Fruit fly (Drosophila melanogaster) whole organism, wandering third instar larva: ENCODE measurements around the gene Sec61alpha.

Experiments
- Abd-B ChIP-seq: fragments of >200 bp; optimal IDR thresholded peaks from 2 replicates; lab custom pipeline; 2017; ENCODE audit warnings: missing biosample characterization, missing genetic modification characterization
- CG32264 ChIP-seq: fragments of 200-800 bp; sonication (Bioruptor generic); optimal IDR thresholded peaks from 2 replicates; lab custom pipeline; 2016; ENCODE audit warnings: missing biosample characterization, missing genetic modification characterization
- CG9705 ChIP-seq: fragments of 200-800 bp; sonication (Bioruptor generic); optimal IDR thresholded peaks from 2 replicates; lab custom pipeline; 2018; ENCODE audit warnings: missing biosample characterization, mild to moderate bottlenecking, missing genetic modification characterization
- Dif ChIP-seq: fragments of 200-275, 200-300 bp; sonication (Bioruptor generic); optimal IDR thresholded peaks from 2 replicates; lab custom pipeline; 2018; ENCODE audit warnings: missing biosample characterization, missing genetic modification characterization; ENCODE audit not compliant: partially characterized antibody
- GATAd ChIP-seq: sonication (Bioruptor generic); optimal IDR thresholded peaks from 2 replicates; lab custom pipeline; 2016; ENCODE audit warnings: missing biosample characterization, missing genetic modification characterization
- HLH106 ChIP-seq: fragments of 200-800 bp; optimal IDR thresholded peaks from 3 replicates; lab custom pipeline; 2019; ENCODE audit warnings: missing biosample characterization, mild to moderate bottlenecking, missing genetic modification characterization, moderate library complexity
- Hnf4 ChIP-seq: fragments of 200-800 bp; sonication (Bioruptor generic); optimal IDR thresholded peaks from 2 replicates; lab custom pipeline; 2016; ENCODE audit warnings: missing biosample characterization, mild to moderate bottlenecking, missing genetic modification characterization
- Hr78 ChIP-seq: fragments of >200 bp; optimal IDR thresholded peaks from 2 replicates; lab custom pipeline; 2017; ENCODE audit warnings: missing biosample characterization, missing genetic modification characterization
- Hr83 ChIP-seq: fragments of 200-300 bp; sonication (Bioruptor generic); optimal IDR thresholded peaks from 2 replicates; lab custom pipeline; 2016; ENCODE audit warnings: missing biosample characterization, mild to moderate bottlenecking, missing genetic modification characterization, moderate library complexity; ENCODE audit not compliant: poor library complexity, severe bottlenecking
- Jra ChIP-seq: sonication (Bioruptor generic); optimal IDR thresholded peaks from 2 replicates; lab custom pipeline; 2016; ENCODE audit warnings: missing biosample characterization, missing genetic modification characterization
- Mio ChIP-seq: sonication (Bioruptor generic); optimal IDR thresholded peaks from 2 replicates; lab custom pipeline; 2016; ENCODE audit warnings: missing biosample characterization, missing genetic modification characterization
- Myc ChIP-seq: fragments of >200 bp; optimal IDR thresholded peaks from 2 replicates; lab custom pipeline; 2017
- OdsH ChIP-seq: fragments of 200-800 bp; sonication (Bioruptor generic); optimal IDR thresholded peaks from 2 replicates; lab custom pipeline; 2016; ENCODE audit warnings: missing biosample characterization, mild to moderate bottlenecking, missing genetic modification characterization
- Rel ChIP-seq, 2 experiments: fragments of 200-800 bp; sonication (Bioruptor generic) in 1 of 2; optimal IDR thresholded peaks; 2 replicates in 1 of 2; 3 replicates in 1 of 2; lab custom pipeline; 2016 to 2019; ENCODE audit warnings: mild to moderate bottlenecking in 2 of 2, missing biosample characterization in 2 of 2, missing genetic modification characterization in 2 of 2, moderate library complexity in 1 of 2
- Sp1 ChIP-seq: fragments of 200-800 bp; sonication (Bioruptor generic); optimal IDR thresholded peaks from 3 replicates; lab custom pipeline; 2019; ENCODE audit warnings: missing biosample characterization, mild to moderate bottlenecking, missing genetic modification characterization, moderate library complexity
- Vsx2 ChIP-seq: fragments of 200-300, 225-300 bp; sonication (Bioruptor generic); optimal IDR thresholded peaks from 2 replicates; lab custom pipeline; 2018; ENCODE audit warnings: missing biosample characterization, missing genetic modification characterization; ENCODE audit not compliant: partially characterized antibody
- br ChIP-seq: fragments of 200-800 bp; sonication (Bioruptor generic); optimal IDR thresholded peaks from 2 replicates; lab custom pipeline; 2016; ENCODE audit warnings: missing biosample characterization, missing genetic modification characterization
- brk ChIP-seq: fragments of 200-800 bp; sonication (Bioruptor generic); optimal IDR thresholded peaks from 2 replicates; lab custom pipeline; 2016; ENCODE audit warnings: missing biosample characterization, mild to moderate bottlenecking, missing genetic modification characterization
- dl ChIP-seq, 2 experiments: fragments of 175-275, 200-275 bp in 1 of 2; fragments of 200-275 bp in 1 of 2; sonication (Bioruptor generic); optimal IDR thresholded peaks; lab custom pipeline; 2018; ENCODE audit warnings: mild to moderate bottlenecking in 2 of 2, missing biosample characterization in 2 of 2, missing genetic modification characterization in 2 of 2, moderate library complexity in 2 of 2; ENCODE audit not compliant: partially characterized antibody in 2 of 2, insufficient read depth in 1 of 2
- dmrt93B ChIP-seq: fragments of 200-800 bp; sonication (Bioruptor generic); optimal IDR thresholded peaks from 2 replicates; lab custom pipeline; 2018; ENCODE audit warnings: missing biosample characterization, mild to moderate bottlenecking, missing genetic modification characterization
- dsf ChIP-seq: sonication (Bioruptor generic); optimal IDR thresholded peaks from 2 replicates; lab custom pipeline; 2016; ENCODE audit warnings: missing biosample characterization, missing genetic modification characterization, borderline replicate concordance
- ey ChIP-seq: fragments of 200-800 bp; sonication (Bioruptor generic); optimal IDR thresholded peaks from 2 replicates; lab custom pipeline; 2016; ENCODE audit warnings: missing biosample characterization, missing genetic modification characterization
- foxo ChIP-seq, 2 experiments: fragments of 200-800 bp; sonication (Bioruptor generic); optimal IDR thresholded peaks; 2 replicates in 1 of 2; 3 replicates in 1 of 2; lab custom pipeline; 2016 to 2017; ENCODE audit warnings: missing biosample characterization in 2 of 2, missing genetic modification characterization in 2 of 2
- fru ChIP-seq: fragments of 200-800 bp; sonication (Bioruptor generic); optimal IDR thresholded peaks from 3 replicates; lab custom pipeline; 2016; ENCODE audit warnings: missing biosample characterization, mild to moderate bottlenecking, missing genetic modification characterization
- h ChIP-seq: fragments of 200-800 bp; sonication (Bioruptor generic); optimal IDR thresholded peaks from 3 replicates; lab custom pipeline; 2016; ENCODE audit warnings: missing biosample characterization, mild to moderate bottlenecking, missing genetic modification characterization
- jim ChIP-seq: fragments of 175-275, 200-325 bp; sonication (Bioruptor generic); optimal IDR thresholded peaks from 2 replicates; lab custom pipeline; 2016; ENCODE audit warnings: missing biosample characterization, mild to moderate bottlenecking, missing genetic modification characterization
- pan ChIP-seq: fragments of >200 bp; optimal IDR thresholded peaks from 2 replicates; lab custom pipeline; 2017
- psq ChIP-seq: fragments of 200-800 bp; sonication (Bioruptor generic); optimal IDR thresholded peaks from 3 replicates; lab custom pipeline; 2017; ENCODE audit warnings: missing biosample characterization, mild to moderate bottlenecking, missing genetic modification characterization, moderate library complexity
- sage ChIP-seq: fragments of 200-800 bp; sonication (Bioruptor generic); optimal IDR thresholded peaks from 2 replicates; lab custom pipeline; 2016; ENCODE audit warnings: missing biosample characterization, mild to moderate bottlenecking, missing genetic modification characterization
- tai ChIP-seq: sonication (Bioruptor generic); optimal IDR thresholded peaks from 2 replicates; lab custom pipeline; 2016; ENCODE audit warnings: missing biosample characterization, missing genetic modification characterization
- usp ChIP-seq: fragments of >200 bp; optimal IDR thresholded peaks from 2 replicates; lab custom pipeline; 2017; ENCODE audit warnings: missing biosample characterization, missing genetic modification characterization
- woc ChIP-seq: sonication (Bioruptor generic); optimal IDR thresholded peaks from 2 replicates; lab custom pipeline; 2016; ENCODE audit warnings: missing biosample characterization, mild to moderate bottlenecking, missing genetic modification characterization

Sec61alpha gene

DNA sequence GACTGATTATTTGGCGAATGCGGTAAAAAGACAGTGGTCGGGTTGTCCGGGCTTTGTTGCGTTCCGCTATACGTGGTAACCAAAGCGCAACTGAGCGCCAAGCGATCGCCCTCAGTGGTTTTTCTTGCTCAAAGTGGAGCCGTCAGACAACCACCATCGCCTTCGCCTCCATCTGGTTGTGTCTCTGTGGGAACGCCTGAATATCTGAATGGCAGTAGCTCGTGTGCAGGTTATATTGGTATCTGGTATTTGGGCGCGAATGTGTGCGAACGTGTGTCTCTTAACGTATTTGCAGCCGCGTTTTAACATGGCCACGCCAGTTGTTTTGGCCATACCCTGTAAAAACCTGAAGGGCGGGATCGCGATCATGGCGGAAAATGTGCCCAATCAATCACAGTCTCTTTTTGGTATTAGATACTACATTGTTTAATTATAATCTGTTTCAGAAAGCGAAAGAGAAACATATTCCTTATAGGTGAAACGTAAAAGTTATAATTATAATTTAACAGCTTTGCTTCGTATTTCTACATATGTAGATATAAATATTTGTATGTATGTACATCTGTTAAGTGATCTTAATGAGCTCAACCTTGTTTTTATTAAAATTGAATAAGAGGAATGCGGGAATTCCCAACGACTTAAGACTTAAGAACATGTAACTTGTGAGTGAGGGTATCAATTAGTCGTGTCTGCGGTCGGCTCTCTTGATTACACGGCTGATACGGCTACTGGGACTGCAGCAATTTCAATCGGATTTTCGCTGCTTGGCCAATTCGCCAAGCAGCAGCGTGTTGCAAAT lies 8.2 kb downstream of the Sec61alpha start:
- TF ChIP-seq dsf (GFP tag; lab: Kevin White, UChicago), result no peak
- peak; percentile 19 for TF ChIP-seq HLH106 (tag; lab: Kevin White, UChicago)
- peak; percentile 44 for TF ChIP-seq pan (lab: Kevin White, UChicago)
- peak; percentile 38 for TF ChIP-seq OdsH (GFP tag; lab: Kevin White, UChicago)
- TF ChIP-seq fru (GFP tag; lab: Kevin White, UChicago), result peak; percentile 50
- peak; percentile 34 for TF ChIP-seq Dif
- no peak for TF ChIP-seq dl (GFP tag; optimal IDR thresholded peaks at IDR 0.05; lab: Kevin White, UChicago; ENCODE audit: insufficient read depth in 1 of 2, partially characterized antibody in 2 of 2)
- TF ChIP-seq Vsx2 (GFP tag; lab: Kevin White, UChicago), result no peak
- TF ChIP-seq Jra (GFP tag; lab: Kevin White, UChicago), result no peak
- peak; percentile 8 for TF ChIP-seq Hnf4 (GFP tag; lab: Kevin White, UChicago)
- no peak for TF ChIP-seq brk
- peak; percentile 30 for TF ChIP-seq br (GFP tag; lab: Kevin White, UChicago)
- peak; percentile 42 for TF ChIP-seq ey (GFP tag; lab: Kevin White, UChicago)
- no peak for TF ChIP-seq CG9705 (GFP tag; lab: Kevin White, UChicago)
- TF ChIP-seq psq, result peak; percentile 13
- no peak for TF ChIP-seq Myc
- peak; percentile 58 for TF ChIP-seq h (GFP tag; lab: Kevin White, UChicago)
- TF ChIP-seq CG32264 (GFP tag; lab: Kevin White, UChicago), result no peak
- no peak for TF ChIP-seq dmrt93B (GFP tag; lab: Kevin White, UChicago)
- peak; percentile 60 for TF ChIP-seq woc (GFP tag; lab: Kevin White, UChicago)
- TF ChIP-seq GATAd (GFP tag; lab: Kevin White, UChicago), result no peak
- TF ChIP-seq tai (GFP tag; lab: Kevin White, UChicago), result no peak
- TF ChIP-seq Sp1 (GFP tag; lab: Kevin White, UChicago), result peak; percentile 22
- TF ChIP-seq Mio (GFP tag; lab: Kevin White, UChicago), result no peak
- no peak for TF ChIP-seq Hr78 (GFP tag; lab: Kevin White, UChicago)
- no peak for TF ChIP-seq sage (GFP tag; lab: Kevin White, UChicago)
- no peak for TF ChIP-seq jim (GFP tag; lab: Kevin White, UChicago)
- TF ChIP-seq Hr83 (GFP tag; lab: Kevin White, UChicago), result no peak
- TF ChIP-seq Rel (GFP tag; optimal IDR thresholded peaks at IDR 0.05; lab: Kevin White, UChicago), result no peak
- TF ChIP-seq Rel (tag; optimal IDR thresholded peaks at IDR 0.05; lab: Kevin White, UChicago), result peak; percentile 86
- TF ChIP-seq foxo (GFP tag; optimal IDR thresholded peaks at IDR 0.05; lab: Kevin White, UChicago), result peak in 1 of 2 experiments; percentile 46

DNA sequence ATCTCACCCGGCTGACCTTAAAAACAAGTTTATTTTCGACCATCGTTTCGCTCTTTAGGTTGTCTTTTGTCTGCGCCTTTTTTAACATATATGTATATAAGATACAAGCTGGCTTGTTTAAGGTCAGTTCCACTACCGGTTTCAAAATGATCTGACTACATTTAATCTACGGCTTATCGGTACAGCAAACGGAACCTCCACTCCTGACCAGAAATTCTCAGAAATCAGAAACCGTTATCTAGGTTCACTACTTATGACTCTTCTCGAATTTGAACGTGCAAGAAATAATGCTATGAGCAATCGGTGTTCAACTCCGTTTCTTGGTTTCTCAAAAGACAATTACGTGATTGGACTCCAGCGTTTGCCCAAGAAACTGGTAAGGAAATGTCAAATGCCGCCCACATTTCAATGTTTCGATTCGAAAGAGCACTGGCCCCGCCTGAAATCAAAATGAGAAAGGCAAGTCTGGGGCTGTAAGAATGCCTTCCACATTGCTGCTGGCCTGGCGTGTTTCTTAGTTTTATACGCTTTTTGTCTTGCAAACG lies 10.2 kb downstream of the Sec61alpha start:
- TF ChIP-seq br (GFP tag; lab: Kevin White, UChicago) (no peak), psq (no peak), GATAd (GFP tag; lab: Kevin White, UChicago) (no peak), Jra (GFP tag; lab: Kevin White, UChicago) (no peak), foxo (GFP tag; optimal IDR thresholded peaks at IDR 0.05; lab: Kevin White, UChicago) (no peak), Mio (GFP tag; lab: Kevin White, UChicago) (no peak), woc (GFP tag; lab: Kevin White, UChicago) (no peak), HLH106 (tag; lab: Kevin White, UChicago) (no peak), tai (GFP tag; lab: Kevin White, UChicago) (no peak), ey (GFP tag; lab: Kevin White, UChicago) (no peak), dsf (GFP tag; lab: Kevin White, UChicago) (no peak), fru (GFP tag; lab: Kevin White, UChicago) (no peak), Abd-B (GFP tag; lab: Kevin White, UChicago) (no peak), Hr78 (GFP tag; lab: Kevin White, UChicago) (no peak), Dif (no peak), sage (GFP tag; lab: Kevin White, UChicago) (no peak), usp (GFP tag; lab: Kevin White, UChicago) (no peak), Sp1 (GFP tag; lab: Kevin White, UChicago) (no peak), Hnf4 (GFP tag; lab: Kevin White, UChicago) (no peak), h (GFP tag; lab: Kevin White, UChicago) (no peak)
